Worm (Caenorhabditis elegans): ENCODE measurements around the gene F27E5.8.

F27E5.8 gene

ce11 chrII:10122465-10122864, 4.8 kb downstream of the F27E5.8 start, which contains the start of gene F27E5.7:
TSS of gene F27E5.7 (plus strand) at chrII:10122765.
- TF ChIP-seq ZK546.5 (tag; optimal IDR thresholded peaks at IDR 0.05): no peak
- no peak for TF ChIP-seq blmp-1 (tag; optimal IDR thresholded peaks at IDR 0.05; ENCODE audit: insufficient read depth)
- TF ChIP-seq crh-2 (tag; optimal IDR thresholded peaks at IDR 0.05): no peak
- TF ChIP-seq sem-4 (tag; optimal IDR thresholded peaks at IDR 0.05): no peak
- no peak for TF ChIP-seq nhr-129 (tag; optimal IDR thresholded peaks at IDR 0.05)
- TF ChIP-seq ceh-16 (tag; optimal IDR thresholded peaks at IDR 0.05): no peak
- no peak for TF ChIP-seq sma-9 (GFP tag; optimal IDR thresholded peaks at IDR 0.05)
- TF ChIP-seq sma-9 (tag; optimal IDR thresholded peaks at IDR 0.05): no peak
- TF ChIP-seq snpc-4 (tag; optimal IDR thresholded peaks at IDR 0.05): no peak
- TF ChIP-seq nhr-12 (tag; optimal IDR thresholded peaks at IDR 0.05): no peak
- TF ChIP-seq lsy-2 (tag; optimal IDR thresholded peaks at IDR 0.05): no peak
- no peak for TF ChIP-seq mab-5 (tag; optimal IDR thresholded peaks at IDR 0.05)
- TF ChIP-seq alr-1 (tag; optimal IDR thresholded peaks at IDR 0.05): no peak
- no peak for TF ChIP-seq C34F6.9 (tag; optimal IDR thresholded peaks at IDR 0.05)
- no peak for TF ChIP-seq ztf-1 (GFP tag; conservative IDR thresholded peaks at IDR 0.05)
- TF ChIP-seq unc-39 (tag; optimal IDR thresholded peaks at IDR 0.05): no peak
- no peak for TF ChIP-seq lin-39 (tag; optimal IDR thresholded peaks at IDR 0.05)
- no peak for TF ChIP-seq aly-2 (tag; optimal IDR thresholded peaks at IDR 0.05)
- TF ChIP-seq fos-1 (tag; optimal IDR thresholded peaks at IDR 0.05): no peak
- TF ChIP-seq nhr-10 (tag; optimal IDR thresholded peaks at IDR 0.05): no peak

ce11 chrII:10121725-10122124, 5.6 kb downstream of the F27E5.8 start, which contains the start of gene lov-1:
TSS of gene lov-1 (minus strand) at chrII:10121825.
- TF ChIP-seq ceh-82 (tag; optimal IDR thresholded peaks at IDR 0.05): no peak
- no peak for TF ChIP-seq ztf-1 (GFP tag; conservative IDR thresholded peaks at IDR 0.05)
- TF ChIP-seq mbf-1 (tag; optimal IDR thresholded peaks at IDR 0.05): no peak
- no peak for TF ChIP-seq nhr-12 (tag; optimal IDR thresholded peaks at IDR 0.05)
- TF ChIP-seq ama-1 (optimal IDR thresholded peaks at IDR 0.05): no peak
- no peak for TF ChIP-seq egl-27 (tag; optimal IDR thresholded peaks at IDR 0.05)
- no peak for TF ChIP-seq ztf-11 (tag; optimal IDR thresholded peaks at IDR 0.05)
- TF ChIP-seq nhr-25 (tag; optimal IDR thresholded peaks at IDR 0.05): no peak
- no peak for TF ChIP-seq nhr-237 (tag; optimal IDR thresholded peaks at IDR 0.05)
- no peak for TF ChIP-seq zag-1 (tag; optimal IDR thresholded peaks at IDR 0.05)
- TF ChIP-seq snpc-4 (tag; optimal IDR thresholded peaks at IDR 0.05): no peak

- no peak for TF ChIP-seq mbf-1 (tag; optimal IDR thresholded peaks at IDR 0.05)
- TF ChIP-seq skn-1 (tag; optimal IDR thresholded peaks at IDR 0.05): no peak
These were observed 10.6 kb downstream of the F27E5.8 start for ce11 chrII:10116690-10117089.

- TF ChIP-seq nhr-77 (tag; optimal IDR thresholded peaks at IDR 0.05): no peak
- no peak for TF ChIP-seq lin-11 (tag; optimal IDR thresholded peaks at IDR 0.05)
- no peak for TF ChIP-seq mab-5 (tag; optimal IDR thresholded peaks at IDR 0.05)
- no peak for TF ChIP-seq fos-1 (tag; optimal IDR thresholded peaks at IDR 0.05)
- no peak for TF ChIP-seq sem-4 (tag; optimal IDR thresholded peaks at IDR 0.05)
- TF ChIP-seq lin-13 (GFP tag; optimal IDR thresholded peaks at IDR 0.05): no peak
- TF ChIP-seq R02D3.7 (tag; optimal IDR thresholded peaks at IDR 0.05): no peak
- TF ChIP-seq F13H6.1 (tag; optimal IDR thresholded peaks at IDR 0.05): no peak
- TF ChIP-seq lsy-2 (tag; optimal IDR thresholded peaks at IDR 0.05): no peak
- no peak for TF ChIP-seq nhr-12 (tag; optimal IDR thresholded peaks at IDR 0.05)
- TF ChIP-seq sma-3 (GFP tag; optimal IDR thresholded peaks at IDR 0.05): no peak
These were observed 18.9 kb downstream of the F27E5.8 start, which contains the start of the genes ZK945.7 and ZK945.8 for ce11 chrII:10108377-10108776. TSS of gene ZK945.7 (minus strand) at chrII:10108477. TSS of gene ZK945.8 (plus strand) at chrII:10108651.

ce11 chrII:10106870-10107269, 20.4 kb downstream of the F27E5.8 start, which contains the start of gene ZK945.6:
TSS of gene ZK945.6 (minus strand) at chrII:10106970.
- TF ChIP-seq ama-1 (optimal IDR thresholded peaks at IDR 0.05): no peak
- TF ChIP-seq unc-62 (GFP tag; optimal IDR thresholded peaks at IDR 0.05): no peak
